Worm (Caenorhabditis elegans) whole organism, L1 larva: ENCODE results near the gene zipt-7.2.

Experiments used
- C04F5.9 ChIP-seq: sonication (generic microtip); optimal IDR thresholded peaks from 2 replicates; lab custom pipeline; 2016; ENCODE audit warnings: missing genetic modification characterization, missing compliant biosample characterization
- F16B12.6 ChIP-seq: fragments of 150-350 bp; optimal IDR thresholded peaks from 2 replicates; lab custom pipeline; 2014; ENCODE audit warnings: missing biosample characterization, missing genetic modification characterization
- alr-1 ChIP-seq: fragments of 200-800 bp; sonication (Bioruptor generic); optimal IDR thresholded peaks from 2 replicates; lab custom pipeline; 2018; ENCODE audit warnings: borderline replicate concordance, mild to moderate bottlenecking, missing genetic modification characterization, missing compliant biosample characterization
- ceh-63 ChIP-seq: fragments of 200-800 bp; sonication (Bioruptor generic); optimal IDR thresholded peaks from 2 replicates; lab custom pipeline; 2018; ENCODE audit warnings: mild to moderate bottlenecking, missing genetic modification characterization, missing compliant biosample characterization
- ceh-82 ChIP-seq, 3 experiments: fragments of 150-350 bp in 1 of 3; sonication (generic microtip) in 2 of 3; optimal IDR thresholded peaks; 2 replicates each; lab custom pipeline; 2014 to 2017; ENCODE audit warnings: missing biosample characterization in 3 of 3, missing genetic modification characterization in 3 of 3
- ceh-88 ChIP-seq: fragments of 200-800 bp; sonication (Bioruptor generic); IDR thresholded peaks from 2 replicates; pipeline ENCODE4 v1.3.6; 2022; ENCODE audit warnings: missing genetic modification characterization, missing compliant biosample characterization
- ces-1 ChIP-seq: fragments of 150-350 bp; optimal IDR thresholded peaks from 2 replicates; lab custom pipeline; 2014; ENCODE audit warnings: missing biosample characterization, missing genetic modification reagents, missing genetic modification characterization
- dpl-1 ChIP-seq, 3 experiments: fragments of 150-350 bp in 2 of 3; sonication (generic microtip) in 1 of 3; optimal IDR thresholded peaks; 2 replicates each; lab custom pipeline; 2014 to 2017; ENCODE audit warnings: missing biosample characterization in 3 of 3, missing genetic modification characterization in 3 of 3, missing genetic modification reagents in 3 of 3
- dsc-1 ChIP-seq: sonication (generic microtip); optimal IDR thresholded peaks from 2 replicates; lab custom pipeline; 2016; ENCODE audit warnings: mild to moderate bottlenecking, missing genetic modification characterization, missing compliant biosample characterization
- efl-1 ChIP-seq, 4 experiments: fragments of 150-350 bp; optimal IDR thresholded peaks in 3 of 4; peaks in 1 of 4; 1 replicate in 1 of 4; 2 replicates in 3 of 4; lab custom pipeline; 2014; ENCODE audit warnings: missing biosample characterization in 2 of 4, missing genetic modification characterization in 2 of 4, missing genetic modification reagents in 2 of 4
- egl-13 ChIP-seq: sonication (generic microtip); optimal IDR thresholded peaks from 2 replicates; lab custom pipeline; 2016; ENCODE audit warnings: missing genotype, missing genetic modification reagents, missing genetic modification characterization, missing compliant biosample characterization
- hpl-2 ChIP-seq: fragments of 150-350 bp; optimal IDR thresholded peaks from 2 replicates; lab custom pipeline; 2014; ENCODE audit warnings: missing biosample characterization, missing genetic modification reagents, missing genetic modification characterization
- lin-14 ChIP-seq: fragments of 200-800 bp; sonication (Bioruptor generic); optimal IDR thresholded peaks from 2 replicates; lab custom pipeline; 2018; ENCODE audit warnings: mild to moderate bottlenecking, missing genetic modification characterization, moderate library complexity, missing compliant biosample characterization
- mab-9 ChIP-seq: fragments of 200-800 bp; sonication (Bioruptor generic); IDR thresholded peaks from 2 replicates; pipeline ENCODE4 v1.3.6; 2022; ENCODE audit warnings: missing genetic modification reagents, missing genetic modification characterization, missing compliant biosample characterization
- mep-1 ChIP-seq: fragments of 150-350 bp; optimal IDR thresholded peaks from 2 replicates; lab custom pipeline; 2014; ENCODE audit warnings: missing biosample characterization, missing genetic modification characterization
- nhr-28 ChIP-seq: fragments of 150-350 bp; optimal IDR thresholded peaks from 2 replicates; lab custom pipeline; 2014; ENCODE audit warnings: missing biosample characterization, missing genetic modification characterization
- nhr-47 ChIP-seq: sonication (generic microtip); optimal IDR thresholded peaks from 2 replicates; lab custom pipeline; 2016; ENCODE audit warnings: mild to moderate bottlenecking, missing genetic modification characterization, moderate library complexity, missing compliant biosample characterization
- nhr-71 ChIP-seq: sonication (generic microtip); optimal IDR thresholded peaks from 2 replicates; lab custom pipeline; 2016; ENCODE audit warnings: mild to moderate bottlenecking, missing genetic modification characterization, moderate library complexity, missing compliant biosample characterization
- nhr-85 ChIP-seq: sonication (generic microtip); peaks from one replicate; lab custom pipeline; 2016; ENCODE audit warnings: missing genetic modification characterization, inconsistent platforms, missing compliant biosample characterization
- rnt-1 ChIP-seq: sonication (generic microtip); optimal IDR thresholded peaks from 2 replicates; lab custom pipeline; 2016; ENCODE audit warnings: mild to moderate bottlenecking, missing genetic modification characterization, moderate library complexity, missing compliant biosample characterization
- snu-23 ChIP-seq: sonication (generic microtip); optimal IDR thresholded peaks from 2 replicates; lab custom pipeline; 2016; ENCODE audit warnings: missing genetic modification characterization, missing compliant biosample characterization
- sox-4 ChIP-seq: sonication (generic microtip); optimal IDR thresholded peaks from 2 replicates; lab custom pipeline; 2016; ENCODE audit warnings: missing genetic modification characterization, missing compliant biosample characterization
- sup-37 ChIP-seq: fragments of 200-800 bp; sonication (Bioruptor generic); optimal IDR thresholded peaks from 2 replicates; lab custom pipeline; 2018; ENCODE audit warnings: mild to moderate bottlenecking, missing genetic modification characterization, missing compliant biosample characterization
- swsn-7 ChIP-seq: sonication (generic microtip); optimal IDR thresholded peaks from 2 replicates; lab custom pipeline; 2016; ENCODE audit warnings: missing genetic modification characterization, missing compliant biosample characterization
- tbx-2 ChIP-seq: sonication (generic microtip); optimal IDR thresholded peaks from 2 replicates; lab custom pipeline; 2016; ENCODE audit warnings: missing genetic modification characterization, missing compliant biosample characterization
- unc-30 ChIP-seq: sonication (generic microtip); optimal IDR thresholded peaks from 2 replicates; lab custom pipeline; 2017; ENCODE audit warnings: missing biosample characterization, missing genetic modification characterization
- unc-98 ChIP-seq: fragments of 200-800 bp; sonication (Bioruptor generic); IDR thresholded peaks from 2 replicates; pipeline ENCODE4 v1.3.6; 2022; ENCODE audit warnings: missing genetic modification characterization, missing compliant biosample characterization
- vab-15 ChIP-seq: sonication (generic microtip); optimal IDR thresholded peaks from 2 replicates; lab custom pipeline; 2017; ENCODE audit warnings: missing genotype, mild to moderate bottlenecking, missing genetic modification characterization, missing compliant biosample characterization
- zip-4 ChIP-seq: fragments of 200-800 bp; sonication (Bioruptor generic); optimal IDR thresholded peaks from 2 replicates; lab custom pipeline; 2018; ENCODE audit warnings: mild to moderate bottlenecking, missing genetic modification characterization, moderate library complexity, missing compliant biosample characterization
- ztf-11 ChIP-seq, 2 experiments: sonication (generic microtip); optimal IDR thresholded peaks; 2 replicates each; lab custom pipeline; 2016 to 2017; ENCODE audit warnings: missing genetic modification characterization in 2 of 2, missing biosample characterization in 1 of 2, missing compliant biosample characterization in 1 of 2

Gene zipt-7.2

ce11 chrX:15487806-15488205 is 19.9 kb downstream of the zipt-7.2 start, which contains the start of gene H13N06.2:
Gene H13N06.2 (plus strand): TSS chrX:15488106.
- TF ChIP-seq unc-98: no peak

ce11 chrX:15487162-15487561 is 20.5 kb downstream of the zipt-7.2 start:
- TF ChIP-seq ceh-82 (tag; optimal IDR thresholded peaks at IDR 0.05; lab: Kevin White, UChicago) (no peak), lin-14 (GFP tag; lab: Kevin White, UChicago) (peak; percentile 25), nhr-85 (tag; lab: Kevin White, UChicago) (peak; percentile 3), tbx-2 (tag; lab: Kevin White, UChicago) (no peak), efl-1 (optimal IDR thresholded peaks at IDR 0.05; lab: Kevin White, UChicago) (no peak), efl-1 (GFP tag; optimal IDR thresholded peaks at IDR 0.05 in 1 of 2; lab: Kevin White, UChicago) (peak in 1 of 2 experiments; percentile 27), nhr-71 (no peak)
- TF ChIP-seq, all 84 proteins: peak for 3

- TF ChIP-seq nhr-85 (tag; lab: Kevin White, UChicago): peak; percentile 62
- TF ChIP-seq snu-23 (GFP tag; lab: Kevin White, UChicago): peak; percentile 11
- peak; percentile 17 for TF ChIP-seq rnt-1 (tag; lab: Kevin White, UChicago)
- TF ChIP-seq F16B12.6 (tag; lab: Kevin White, UChicago): no peak
- no peak for TF ChIP-seq ceh-63 (GFP tag; lab: Kevin White, UChicago)
- no peak for TF ChIP-seq egl-13 (tag; lab: Kevin White, UChicago)
- no peak for TF ChIP-seq sox-4
- TF ChIP-seq C04F5.9 (tag; lab: Kevin White, UChicago): no peak
- peak; percentile 37 for TF ChIP-seq lin-14 (GFP tag; lab: Kevin White, UChicago)
Measured at ce11 chrX:15485262-15485661, 22.4 kb downstream of the zipt-7.2 start.

DNA sequence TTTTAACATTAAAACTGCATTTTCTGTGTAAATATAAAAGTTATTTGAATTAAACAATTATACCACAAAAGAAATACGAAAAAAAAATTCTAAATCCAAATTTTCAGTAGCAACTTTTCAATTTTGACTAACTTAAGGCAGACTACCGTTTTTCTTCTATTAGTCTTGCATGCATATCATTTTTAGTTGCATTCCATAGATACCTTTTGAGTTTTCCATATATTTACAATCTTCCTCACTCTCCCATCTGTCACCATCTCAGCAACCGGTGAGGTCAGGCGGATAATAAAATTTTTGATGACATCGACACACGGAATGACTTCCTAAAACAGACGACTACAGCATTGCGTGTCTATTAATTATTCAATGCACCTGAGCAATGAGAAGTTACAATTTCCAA is 29.0 kb downstream of the zipt-7.2 start, which contains the start of gene gcy-36:
Gene gcy-36, plus strand, starts transcription at position 301 of the 400 bp plus-strand sequence.
- TF ChIP-seq lin-14 (GFP tag; lab: Kevin White, UChicago) (no peak), egl-13 (tag; lab: Kevin White, UChicago) (peak; percentile 33), dpl-1 (GFP tag; optimal IDR thresholded peaks at IDR 0.05; lab: Kevin White, UChicago) (no peak), mep-1 (no peak), ces-1 (GFP tag; lab: Kevin White, UChicago) (no peak), sup-37 (GFP tag; lab: Kevin White, UChicago) (no peak), zip-4 (GFP tag; lab: Kevin White, UChicago) (no peak)
- TF ChIP-seq, all 84 proteins: peak for 1

- TF ChIP-seq unc-30: no peak
- TF ChIP-seq nhr-47 (tag; lab: Kevin White, UChicago): no peak
- no peak for TF ChIP-seq ztf-11 (tag; optimal IDR thresholded peaks at IDR 0.05; lab: Kevin White, UChicago)
- TF ChIP-seq nhr-28 (tag; lab: Kevin White, UChicago): no peak
- TF ChIP-seq dsc-1: no peak
- no peak for TF ChIP-seq hpl-2 (GFP tag; lab: Kevin White, UChicago)
- no peak for TF ChIP-seq mab-9 (GFP tag; lab: Robert Waterston, UW)
- TF ChIP-seq sox-4: no peak
- TF ChIP-seq alr-1: no peak
- TF ChIP-seq ceh-82 (tag; optimal IDR thresholded peaks at IDR 0.05; lab: Kevin White, UChicago): no peak
- no peak for TF ChIP-seq C04F5.9 (tag; lab: Kevin White, UChicago)
- no peak for TF ChIP-seq ceh-63 (GFP tag; lab: Kevin White, UChicago)
- no peak for TF ChIP-seq vab-15 (tag; lab: Kevin White, UChicago)
- TF ChIP-seq zip-4 (GFP tag; lab: Kevin White, UChicago): no peak
- no peak for TF ChIP-seq swsn-7
Measured at ce11 chrX:15477309-15477708, 30.4 kb downstream of the zipt-7.2 start, which contains the start of gene exc-1. Gene exc-1 (minus strand): TSS chrX:15477409.

ce11 chrX:15469957-15470548 is 37.6 kb downstream of the zipt-7.2 start:
- TF ChIP-seq nhr-85 (tag; lab: Kevin White, UChicago): peak; percentile 68
- TF ChIP-seq swsn-7: no peak
- TF ChIP-seq ceh-88 (GFP tag; lab: Robert Waterston, UW): no peak
